Fruit fly (Drosophila melanogaster) whole organism, pupa: ENCODE data around the gene Zaf1.

ENCODE experiments used
- CG17806 ChIP-seq: fragments of 200-800 bp; sonication (Bioruptor generic); optimal IDR thresholded peaks from 2 replicates; lab custom pipeline; 2018; ENCODE audit warnings: missing biosample characterization, mild to moderate bottlenecking, missing genetic modification characterization, moderate library complexity
- CG32121 ChIP-seq: fragments of 200-800 bp; sonication (Bioruptor generic); IDR thresholded peaks from 2 replicates; pipeline ENCODE4 v1.3.6; 2022; ENCODE audit warnings: missing biosample characterization, missing genetic modification characterization
- CG34367 ChIP-seq: fragments of 200-800 bp; sonication (Bioruptor generic); optimal IDR thresholded peaks from 2 replicates; lab custom pipeline; 2018; ENCODE audit warnings: missing biosample characterization, mild to moderate bottlenecking, missing genetic modification characterization
- CG8301 ChIP-seq: fragments of 200-800 bp; sonication (Bioruptor generic); optimal IDR thresholded peaks from 2 replicates; lab custom pipeline; 2018; ENCODE audit warnings: missing biosample characterization, mild to moderate bottlenecking, missing genetic modification characterization
- D1 ChIP-seq: fragments of 200-800 bp; sonication (Bioruptor generic); optimal IDR thresholded peaks from 2 replicates; lab custom pipeline; 2018; ENCODE audit warnings: missing biosample characterization, mild to moderate bottlenecking, missing genetic modification characterization, moderate library complexity
- EcR ChIP-seq: fragments of 200-800 bp; sonication (Bioruptor generic); optimal IDR thresholded peaks from 3 replicates; lab custom pipeline; 2019; ENCODE audit warnings: missing biosample characterization, missing genetic modification characterization, mild to moderate bottlenecking, moderate library complexity, missing genetic modification reagents
- Ets98B ChIP-seq: fragments of 200-800 bp; sonication (Bioruptor generic); IDR thresholded peaks from 2 replicates; pipeline ENCODE4 v1.3.6; 2022; ENCODE audit warnings: missing biosample characterization, missing genetic modification characterization
- Snoo ChIP-seq: fragments of 200-800 bp; sonication (Bioruptor generic); optimal IDR thresholded peaks from 3 replicates; lab custom pipeline; 2017; ENCODE audit warnings: missing biosample characterization, mild to moderate bottlenecking, missing genetic modification characterization, inconsistent platforms
- fd96Ca ChIP-seq: fragments of 200-800 bp; sonication (Bioruptor generic); IDR thresholded peaks from 3 replicates; pipeline ENCODE4 v1.3.6; 2022; ENCODE audit warnings: missing biosample characterization, missing genetic modification characterization
- gl ChIP-seq: fragments of 200-800 bp; sonication (Bioruptor generic); optimal IDR thresholded peaks from 2 replicates; lab custom pipeline; 2018; ENCODE audit warnings: missing biosample characterization, mild to moderate bottlenecking, missing genetic modification characterization
- rn ChIP-seq: fragments of 200-800 bp; sonication (Bioruptor generic); IDR thresholded peaks from 2 replicates; pipeline ENCODE4 v1.3.6; 2022; ENCODE audit warnings: missing biosample characterization, missing genetic modification characterization

dm6 chr3R:11648356-11649355, 23.2 kb upstream of the Zaf1 start:
- TF ChIP-seq CG32121 (GFP tag; lab: Robert Waterston, UW) (no peak), EcR (GFP tag; lab: Kevin White, UChicago) (peak; percentile 59), gl (tag; lab: Kevin White, UChicago) (no peak), CG17806 (tag; lab: Kevin White, UChicago) (no peak), CG8301 (tag; lab: Kevin White, UChicago) (no peak), D1 (tag; lab: Kevin White, UChicago) (no peak), Ets98B (GFP tag; lab: Robert Waterston, UW) (no peak), CG34367 (no peak), rn (GFP tag; lab: Robert Waterston, UW) (no peak), Snoo (no peak), fd96Ca (GFP tag; lab: Robert Waterston, UW) (0 out of 3 replicates have a peak, but pooled peaks have one; percentile 9)
